Worm (Caenorhabditis elegans) whole organism, L3 larva: ENCODE results near the gene tmed-4.

Source experiments
- R02D3.7 ChIP-seq: fragments of 150-350 bp; optimal IDR thresholded peaks from 2 replicates; lab custom pipeline; 2014; ENCODE audit warnings: missing biosample characterization, missing genetic modification characterization
- ZK546.5 ChIP-seq: sonication (generic microtip); optimal IDR thresholded peaks from 2 replicates; lab custom pipeline; 2017; ENCODE audit warnings: missing biosample characterization, missing genetic modification characterization
- aly-2 ChIP-seq: fragments of 150-350 bp; optimal IDR thresholded peaks from 2 replicates; lab custom pipeline; 2014; ENCODE audit warnings: missing biosample characterization, missing genetic modification characterization
- ama-1 ChIP-seq: fragments of 150-350 bp; optimal IDR thresholded peaks from 2 replicates; lab custom pipeline; 2018
- ceh-16 ChIP-seq: sonication (generic microtip); optimal IDR thresholded peaks from 2 replicates; lab custom pipeline; 2017; ENCODE audit warnings: missing biosample characterization, missing genetic modification characterization
- ceh-28 ChIP-seq: fragments of 150-350 bp; optimal IDR thresholded peaks from 2 replicates; lab custom pipeline; 2014; ENCODE audit warnings: missing biosample characterization, missing genetic modification reagents, missing genetic modification characterization
- ceh-9 ChIP-seq: sonication (generic microtip); optimal IDR thresholded peaks from 2 replicates; lab custom pipeline; 2018; ENCODE audit warnings: missing biosample characterization, missing genetic modification characterization
- daf-12 ChIP-seq: fragments of 150-350 bp; optimal IDR thresholded peaks from 2 replicates; lab custom pipeline; 2014; ENCODE audit warnings: missing biosample characterization, missing genetic modification reagents, missing genetic modification characterization
- egl-27 ChIP-seq: sonication (generic microtip); optimal IDR thresholded peaks from 4 replicates; lab custom pipeline; 2017; ENCODE audit warnings: missing biosample characterization, missing genetic modification reagents, missing genetic modification characterization
- egl-5 ChIP-seq: fragments of 150-350 bp; optimal IDR thresholded peaks from 2 replicates; lab custom pipeline; 2017; ENCODE audit warnings: missing biosample characterization, missing genetic modification reagents, missing genetic modification characterization, inconsistent platforms
- eor-1 ChIP-seq, 2 experiments: fragments of 150-350 bp; optimal IDR thresholded peaks; 2 replicates each; lab custom pipeline; 2014 to 2018; ENCODE audit warnings: missing biosample characterization in 2 of 2, missing genetic modification characterization in 2 of 2
- fkh-10 ChIP-seq: sonication (generic microtip); optimal IDR thresholded peaks from 2 replicates; lab custom pipeline; 2017; ENCODE audit warnings: missing biosample characterization, missing genetic modification reagents, missing genetic modification characterization
- fkh-2 ChIP-seq: fragments of 150-350 bp; optimal IDR thresholded peaks from 2 replicates; lab custom pipeline; 2014; ENCODE audit warnings: missing biosample characterization, missing genetic modification reagents, missing genetic modification characterization
- fos-1 ChIP-seq: fragments of 150-350 bp; optimal IDR thresholded peaks from 2 replicates; lab custom pipeline; 2014; ENCODE audit warnings: missing biosample characterization, missing genetic modification characterization
- hmg-11 ChIP-seq: sonication (generic microtip); optimal IDR thresholded peaks from 2 replicates; lab custom pipeline; 2016; ENCODE audit warnings: missing genetic modification characterization, missing compliant biosample characterization
- jun-1 ChIP-seq: fragments of 150-350 bp; optimal IDR thresholded peaks from 2 replicates; lab custom pipeline; 2014; ENCODE audit warnings: missing biosample characterization, missing genetic modification reagents, missing genetic modification characterization
- lin-39 ChIP-seq: fragments of 150-350 bp; optimal IDR thresholded peaks from 2 replicates; lab custom pipeline; 2018; ENCODE audit warnings: missing biosample characterization, missing genetic modification reagents, missing genetic modification characterization
- lsy-12 ChIP-seq: sonication (generic microtip); optimal IDR thresholded peaks from 2 replicates; lab custom pipeline; 2016; ENCODE audit warnings: mild to moderate bottlenecking, missing genetic modification characterization, missing compliant biosample characterization
- mml-1 ChIP-seq: fragments of 150-350 bp; sonication (generic microtip); optimal IDR thresholded peaks from 3 replicates; lab custom pipeline; 2014; ENCODE audit warnings: missing biosample characterization, missing genetic modification characterization
- nhr-12 ChIP-seq: fragments of 150-350 bp; optimal IDR thresholded peaks from 2 replicates; lab custom pipeline; 2014; ENCODE audit warnings: missing biosample characterization, missing genetic modification characterization
- nhr-23 ChIP-seq: fragments of 150-350 bp; optimal IDR thresholded peaks from 2 replicates; lab custom pipeline; 2014; ENCODE audit warnings: missing biosample characterization, missing genetic modification reagents, missing genetic modification characterization
- nhr-237 ChIP-seq: fragments of 150-350 bp; optimal IDR thresholded peaks from 2 replicates; lab custom pipeline; 2014; ENCODE audit warnings: missing biosample characterization, missing genetic modification characterization
- nhr-25 ChIP-seq: sonication (generic microtip); optimal IDR thresholded peaks from 2 replicates; lab custom pipeline; 2017; ENCODE audit warnings: missing biosample characterization, missing genetic modification characterization
- nhr-43 ChIP-seq: sonication (generic microtip); optimal IDR thresholded peaks from 2 replicates; lab custom pipeline; 2016; ENCODE audit warnings: mild to moderate bottlenecking, missing genetic modification characterization, missing compliant biosample characterization; ENCODE audit not compliant: poor library complexity, severe bottlenecking
- nhr-67 ChIP-seq: fragments of 150-350 bp; optimal IDR thresholded peaks from 2 replicates; lab custom pipeline; 2014; ENCODE audit warnings: missing biosample characterization, missing genetic modification characterization
- nhr-76 ChIP-seq: fragments of 150-350 bp; sonication (generic microtip); optimal IDR thresholded peaks from 5 replicates; lab custom pipeline; 2014; ENCODE audit warnings: missing biosample characterization, missing genetic modification characterization
- nhr-77 ChIP-seq: fragments of 150-350 bp; optimal IDR thresholded peaks from 2 replicates; lab custom pipeline; 2014; ENCODE audit warnings: missing biosample characterization, missing genetic modification characterization
- pha-4 ChIP-seq: fragments of 150-350 bp; optimal IDR thresholded peaks from 2 replicates; lab custom pipeline; 2014; ENCODE audit warnings: missing biosample characterization, missing genetic modification reagents, missing genetic modification characterization
- pqm-1 ChIP-seq: fragments of 150-350 bp; optimal IDR thresholded peaks from 2 replicates; lab custom pipeline; 2017; ENCODE audit warnings: missing biosample characterization, missing genetic modification characterization, inconsistent platforms
- sea-2 ChIP-seq: fragments of 150-350 bp; sonication (generic microtip); optimal IDR thresholded peaks from 4 replicates; lab custom pipeline; 2014; ENCODE audit warnings: missing biosample characterization, missing genetic modification reagents, missing genetic modification characterization
- skn-1 ChIP-seq: fragments of 150-350 bp; optimal IDR thresholded peaks from 2 replicates; lab custom pipeline; 2014; ENCODE audit warnings: missing biosample characterization, missing genetic modification characterization
- snpc-4 ChIP-seq: fragments of 150-350 bp; optimal IDR thresholded peaks from 2 replicates; lab custom pipeline; 2014; ENCODE audit warnings: missing biosample characterization, missing genetic modification characterization
- unc-39 ChIP-seq: sonication (generic microtip); optimal IDR thresholded peaks from 4 replicates; lab custom pipeline; 2017; ENCODE audit warnings: missing biosample characterization, missing genetic modification characterization
- unc-62 ChIP-seq: fragments of 150-350 bp; sonication (generic microtip); optimal IDR thresholded peaks from 4 replicates; lab custom pipeline; 2014; ENCODE audit warnings: missing biosample characterization, missing genetic modification reagents, missing genetic modification characterization
- ztf-11 ChIP-seq: fragments of 150-350 bp; optimal IDR thresholded peaks from 2 replicates; lab custom pipeline; 2014; ENCODE audit warnings: missing biosample characterization, missing genetic modification characterization

Gene tmed-4

DNA sequence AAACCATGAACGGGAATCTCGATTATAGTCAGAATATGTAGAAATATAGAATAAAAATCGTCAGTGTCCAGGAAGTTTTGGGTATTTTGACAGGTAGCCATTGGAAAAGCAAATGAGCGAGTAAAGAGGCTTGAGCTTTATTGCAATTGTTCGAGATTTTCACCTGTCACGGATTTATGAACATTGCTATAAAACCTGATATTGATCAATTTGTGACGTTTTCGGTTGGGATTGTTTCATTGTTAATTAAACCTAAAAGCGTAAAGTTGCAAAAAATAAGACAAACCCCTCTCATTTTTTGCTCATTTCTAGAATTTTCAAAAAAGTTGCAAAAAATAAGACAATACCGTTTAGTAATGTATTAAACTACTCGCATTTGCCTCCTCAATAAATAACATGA, 29.3 kb upstream of the tmed-4 start, which contains the start of gene srh-183:
Gene srh-183, minus strand, starts transcription at position 101 of the 400 bp plus-strand sequence.
- TF ChIP-seq jun-1 (tag; lab: Kevin White, UChicago) (no peak), mml-1 (no peak), daf-12 (tag; lab: Kevin White, UChicago) (no peak), fkh-2 (no peak), ama-1 (lab: Kevin White, UChicago) (no peak), lin-39 (tag; lab: Kevin White, UChicago) (no peak), snpc-4 (tag; lab: Kevin White, UChicago) (no peak), nhr-25 (tag; lab: Kevin White, UChicago) (no peak), pqm-1 (tag; lab: Kevin White, UChicago) (no peak), nhr-237 (no peak), unc-39 (tag; lab: Kevin White, UChicago) (no peak), lsy-12 (tag; lab: Kevin White, UChicago) (no peak), nhr-76 (tag; lab: Kevin White, UChicago) (no peak)

DNA sequence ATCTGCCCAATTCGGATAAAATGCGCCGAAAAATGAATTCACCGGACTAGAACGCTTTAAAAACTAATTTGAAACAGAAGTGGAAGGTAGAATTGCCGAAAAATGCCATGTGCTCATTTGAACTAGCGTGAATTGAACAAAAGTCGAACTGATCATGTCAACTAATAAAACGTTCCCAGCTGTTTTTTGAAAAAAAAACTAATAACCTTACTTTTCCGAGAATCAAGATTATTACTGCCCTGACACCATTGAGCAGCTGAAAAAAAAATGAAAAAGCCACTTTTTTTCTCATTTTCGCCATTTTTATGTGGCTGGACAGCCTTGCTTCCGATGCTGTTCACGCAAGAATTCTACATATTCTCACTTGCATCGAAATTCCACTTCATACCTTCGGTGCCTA, 24.1 kb upstream of the tmed-4 start, which contains the start of gene srh-173:
Gene srh-173, plus strand, starts transcription at position 301 of the 400 bp plus-strand sequence.
- TF ChIP-seq fkh-10 (no peak), unc-62 (no peak), ama-1 (lab: Kevin White, UChicago) (no peak), pha-4 (tag; lab: Kevin White, UChicago) (no peak), egl-27 (tag; lab: Kevin White, UChicago) (no peak), egl-5 (tag; lab: Kevin White, UChicago) (no peak), fkh-2 (no peak), aly-2 (tag; lab: Kevin White, UChicago) (no peak), R02D3.7 (no peak), ceh-9 (tag; lab: Kevin White, UChicago) (no peak), ZK546.5 (tag; lab: Kevin White, UChicago) (no peak), nhr-43 (tag; lab: Kevin White, UChicago) (no peak), skn-1 (tag; lab: Kevin White, UChicago) (no peak), lsy-12 (tag; lab: Kevin White, UChicago) (no peak), nhr-67 (tag; lab: Kevin White, UChicago) (no peak), nhr-237 (no peak), ceh-28 (no peak)

DNA sequence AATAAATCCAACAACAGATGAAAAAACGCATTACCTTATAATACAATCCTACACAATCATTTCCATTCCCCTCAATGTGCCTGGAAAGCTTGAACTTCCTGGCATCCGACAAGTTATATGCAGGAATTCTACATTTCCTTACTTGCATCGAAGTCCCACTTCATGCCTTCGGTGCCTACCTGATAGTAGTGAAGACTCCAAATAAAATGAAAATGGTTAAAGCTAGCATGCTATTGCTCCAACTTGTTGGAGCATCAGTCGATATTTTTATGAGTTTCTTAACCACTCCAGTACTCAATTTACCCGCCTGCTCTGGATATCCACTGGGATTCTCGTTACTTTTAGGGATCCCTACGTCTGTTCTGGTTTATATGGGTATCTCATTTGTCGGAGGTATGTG, 16.7 kb upstream of the tmed-4 start, which contains the start of gene srh-171:
Gene srh-171, plus strand, starts transcription at position 75 of the 400 bp plus-strand sequence.
- TF ChIP-seq eor-1 (tag; optimal IDR thresholded peaks at IDR 0.05; lab: Kevin White, UChicago) = no peak
- TF ChIP-seq sea-2 = no peak
- TF ChIP-seq nhr-77 = no peak
- TF ChIP-seq nhr-237 = no peak
- TF ChIP-seq nhr-43 (tag; lab: Kevin White, UChicago) = no peak

DNA sequence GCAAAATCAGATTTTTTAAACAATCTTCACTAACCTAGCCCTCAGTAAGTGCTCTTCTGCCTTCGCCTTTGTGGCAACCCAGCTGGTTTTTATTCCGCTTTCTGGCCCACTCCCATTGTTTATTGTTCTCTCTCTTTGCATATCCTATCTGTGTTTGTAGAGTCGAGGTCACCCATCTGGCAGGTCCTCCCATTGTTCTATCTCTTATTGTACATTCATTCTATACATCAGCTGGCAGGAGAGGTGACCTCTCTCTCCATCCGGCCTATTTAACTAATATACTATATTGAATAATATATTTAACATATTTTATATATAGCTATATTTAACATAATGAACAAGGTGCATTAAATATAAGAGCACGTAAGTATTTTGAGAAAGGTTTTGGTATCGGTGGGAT, 13.1 kb upstream of the tmed-4 start:
- TF ChIP-seq ceh-9 (tag; lab: Kevin White, UChicago) (no peak), nhr-77 (no peak), mml-1 (no peak), sea-2 (no peak), egl-5 (tag; lab: Kevin White, UChicago) (no peak), ceh-16 (tag; lab: Kevin White, UChicago) (no peak), egl-27 (tag; lab: Kevin White, UChicago) (no peak), ztf-11 (tag; lab: Kevin White, UChicago) (no peak), nhr-12 (no peak), nhr-76 (tag; lab: Kevin White, UChicago) (no peak)

DNA sequence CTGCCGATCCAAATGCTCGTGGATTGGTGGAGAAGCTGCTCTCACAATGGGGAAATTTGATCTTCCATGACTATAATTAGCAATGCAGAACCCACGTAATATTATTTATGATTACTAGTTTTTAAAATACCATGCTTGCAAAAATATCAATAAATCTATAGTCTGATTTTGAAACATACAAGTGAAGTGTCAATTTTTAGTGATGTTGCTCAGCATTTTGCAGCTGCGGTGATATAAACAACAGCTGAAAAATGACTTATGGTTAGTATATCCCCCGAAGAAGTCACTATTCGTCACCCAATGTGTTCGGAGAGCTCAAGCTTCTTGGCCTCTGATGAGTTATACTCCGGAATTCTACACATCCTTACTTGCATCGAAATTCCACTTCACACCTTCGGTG, 9.9 kb upstream of the tmed-4 start, which contains the start of gene srh-172:
Gene srh-172, plus strand, starts transcription at position 301 of the 400 bp plus-strand sequence.
- no peak for TF ChIP-seq unc-62
- no peak for TF ChIP-seq fkh-2
- no peak for TF ChIP-seq hmg-11 (tag; lab: Kevin White, UChicago)
- TF ChIP-seq fos-1 (tag; lab: Kevin White, UChicago) = no peak
- TF ChIP-seq nhr-43 (tag; lab: Kevin White, UChicago) = no peak
- TF ChIP-seq R02D3.7 = no peak
- no peak for TF ChIP-seq nhr-12
- TF ChIP-seq nhr-67 (tag; lab: Kevin White, UChicago) = no peak
- TF ChIP-seq lin-39 (tag; lab: Kevin White, UChicago) = no peak
- TF ChIP-seq nhr-25 (tag; lab: Kevin White, UChicago) = no peak
- no peak for TF ChIP-seq pha-4 (tag; lab: Kevin White, UChicago)
- no peak for TF ChIP-seq nhr-23
- TF ChIP-seq skn-1 (tag; lab: Kevin White, UChicago) = no peak
- no peak for TF ChIP-seq ama-1 (lab: Kevin White, UChicago)
- no peak for TF ChIP-seq ZK546.5 (tag; lab: Kevin White, UChicago)
- TF ChIP-seq, all 47 proteins: peak for 0
